Worm (Caenorhabditis elegans) whole organism, early embryonic: Measurements from ENCODE around the gene hlh-14.

Experiments used
- B0310.2 ChIP-seq: sonication (generic microtip); optimal IDR thresholded peaks from 2 replicates; lab custom pipeline; 2016; ENCODE audit warnings: mild to moderate bottlenecking, missing genetic modification characterization, missing compliant biosample characterization
- F13C5.2 ChIP-seq: sonication (generic microtip); optimal IDR thresholded peaks from 2 replicates; lab custom pipeline; 2017; ENCODE audit warnings: mild to moderate bottlenecking, missing genetic modification characterization, inconsistent platforms, missing compliant biosample characterization
- aly-1 ChIP-seq: sonication (generic microtip); optimal IDR thresholded peaks from 2 replicates; lab custom pipeline; 2016; ENCODE audit warnings: missing genetic modification characterization, missing compliant biosample characterization
- ama-1 ChIP-seq: fragments of 150-350 bp; optimal IDR thresholded peaks from 2 replicates; lab custom pipeline; 2014
- ceh-13 ChIP-seq: fragments of 200-800 bp; sonication (Bioruptor generic); optimal IDR thresholded peaks from 2 replicates; lab custom pipeline; 2018; ENCODE audit warnings: mild to moderate bottlenecking, missing genetic modification characterization, missing compliant biosample characterization
- ceh-36 ChIP-seq: sonication (generic microtip); optimal IDR thresholded peaks from 2 replicates; lab custom pipeline; 2016; ENCODE audit warnings: missing genetic modification characterization, inconsistent platforms, missing compliant biosample characterization
- ets-7 ChIP-seq: sonication (generic microtip); optimal IDR thresholded peaks from 2 replicates; lab custom pipeline; 2016; ENCODE audit warnings: missing genotype, missing genetic modification characterization, missing compliant biosample characterization
- flt-1 ChIP-seq: fragments of 200-800 bp; sonication (Bioruptor generic); IDR thresholded peaks from 2 replicates; pipeline ENCODE4 v1.3.6; 2022; ENCODE audit warnings: missing genetic modification characterization, missing compliant biosample characterization
- hmbx-1 ChIP-seq: sonication (generic microtip); optimal IDR thresholded peaks from 2 replicates; lab custom pipeline; 2016; ENCODE audit warnings: mild to moderate bottlenecking, missing genetic modification characterization, missing compliant biosample characterization
- hmg-4 ChIP-seq: fragments of 200-800 bp; sonication (Bioruptor generic); optimal IDR thresholded peaks from 2 replicates; lab custom pipeline; 2018; ENCODE audit warnings: mild to moderate bottlenecking, missing genetic modification characterization, missing compliant biosample characterization
- hnd-1 ChIP-seq: sonication (generic microtip); optimal IDR thresholded peaks from 2 replicates; lab custom pipeline; 2016; ENCODE audit warnings: missing genetic modification characterization, missing compliant biosample characterization
- pes-1 ChIP-seq: fragments of 200-800 bp; sonication (Bioruptor generic); IDR thresholded peaks from 2 replicates; pipeline ENCODE4 v1.3.6; 2022; ENCODE audit warnings: missing genetic modification reagents, missing genetic modification characterization, missing compliant biosample characterization
- scrt-1 ChIP-seq: fragments of 200-800 bp; sonication (Bioruptor generic); IDR thresholded peaks from 2 replicates; pipeline ENCODE4 v1.3.6; 2022; ENCODE audit warnings: missing genetic modification characterization, missing compliant biosample characterization
- sea-1 ChIP-seq: fragments of 200-800 bp; sonication (Bioruptor generic); conservative IDR thresholded peaks from 2 replicates; pipeline ENCODE4 v1.3.6; 2022; ENCODE audit warnings: missing genetic modification characterization, missing compliant biosample characterization
- tbx-11 ChIP-seq: fragments of 200-800 bp; sonication (Bioruptor generic); IDR thresholded peaks from 2 replicates; pipeline ENCODE4 v1.3.6; 2022; ENCODE audit warnings: missing genetic modification characterization, missing compliant biosample characterization
- tbx-37 ChIP-seq: fragments of 200-800 bp; sonication (Bioruptor generic); conservative IDR thresholded peaks from 2 replicates; pipeline ENCODE4 v1.3.6; 2022; ENCODE audit warnings: missing genetic modification reagents, missing genetic modification characterization, missing compliant biosample characterization
- tra-4 ChIP-seq: sonication (generic microtip); optimal IDR thresholded peaks from 2 replicates; lab custom pipeline; 2017; ENCODE audit warnings: missing genetic modification characterization, missing compliant biosample characterization

Gene hlh-14

ce11 chrII:5715745-5716357 is 22.8 kb downstream of the hlh-14 start, which contains the start of the genes C18A3.10 and C18A3.3:
TSS of gene C18A3.10 (minus strand) at chrII:5715845.
TSS of gene C18A3.3 (plus strand) at chrII:5716307.
- TF ChIP-seq F13C5.2 (tag; lab: Kevin White, UChicago): no peak
- no peak for TF ChIP-seq flt-1 (GFP tag; lab: Robert Waterston, UW)
- TF ChIP-seq hnd-1 (tag; lab: Kevin White, UChicago): no peak
- no peak for TF ChIP-seq ets-7
- TF ChIP-seq tbx-11: no peak
- no peak for TF ChIP-seq ama-1 (lab: Kevin White, UChicago)
- no peak for TF ChIP-seq tra-4 (tag; lab: Kevin White, UChicago)
- TF ChIP-seq B0310.2: no peak
- TF ChIP-seq ceh-36 (tag; lab: Kevin White, UChicago): no peak
- TF ChIP-seq scrt-1: no peak
- no peak for TF ChIP-seq ceh-13 (GFP tag; lab: Kevin White, UChicago)
- TF ChIP-seq tbx-37 (GFP tag; lab: Robert Waterston, UW): no peak

ce11 chrII:5714807-5715206 is 23.9 kb downstream of the hlh-14 start, which contains the start of the genes tiar-1 and lelo-4:
TSS of gene tiar-1 (minus strand) at chrII:5714823.
TSS of gene lelo-4 (plus strand) at chrII:5714924.
- TF ChIP-seq ama-1 (lab: Kevin White, UChicago) (no peak), pes-1 (GFP tag; lab: Robert Waterston, UW) (no peak), hnd-1 (tag; lab: Kevin White, UChicago) (no peak), hmg-4 (GFP tag; lab: Kevin White, UChicago) (peak; percentile 7), ceh-13 (GFP tag; lab: Kevin White, UChicago) (no peak), flt-1 (GFP tag; lab: Robert Waterston, UW) (no peak), hmbx-1 (tag; lab: Kevin White, UChicago) (no peak), tbx-11 (no peak), F13C5.2 (tag; lab: Kevin White, UChicago) (peak; percentile 29), tra-4 (tag; lab: Kevin White, UChicago) (no peak), scrt-1 (no peak), B0310.2 (no peak), sea-1 (no peak), aly-1 (tag; lab: Kevin White, UChicago) (no peak), ceh-36 (tag; lab: Kevin White, UChicago) (no peak), ets-7 (no peak), tbx-37 (GFP tag; lab: Robert Waterston, UW) (no peak)

DNA sequence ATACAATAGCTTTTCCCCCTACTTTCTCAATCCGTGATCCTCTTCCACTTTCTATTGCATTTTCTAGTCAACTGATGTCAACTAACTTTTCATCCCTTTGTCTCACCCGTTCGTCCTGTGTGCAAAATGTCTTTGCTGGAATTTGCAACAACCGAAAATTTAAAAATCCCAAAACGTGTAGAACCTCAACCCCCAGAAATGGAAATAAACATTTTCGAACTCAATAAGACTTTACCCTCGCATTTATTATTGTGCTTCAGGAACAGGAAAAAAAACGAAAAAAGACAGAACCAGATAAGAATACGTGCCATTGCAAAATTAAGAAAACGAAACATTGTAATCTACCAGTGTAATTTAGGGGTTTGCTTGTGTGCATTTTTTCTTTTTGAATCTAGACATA is 26.6 kb downstream of the hlh-14 start:
- TF ChIP-seq F13C5.2 (tag; lab: Kevin White, UChicago) (no peak), hmbx-1 (tag; lab: Kevin White, UChicago) (no peak), scrt-1 (no peak), hmg-4 (GFP tag; lab: Kevin White, UChicago) (no peak), ama-1 (lab: Kevin White, UChicago) (peak; percentile 28), tbx-11 (no peak)

DNA sequence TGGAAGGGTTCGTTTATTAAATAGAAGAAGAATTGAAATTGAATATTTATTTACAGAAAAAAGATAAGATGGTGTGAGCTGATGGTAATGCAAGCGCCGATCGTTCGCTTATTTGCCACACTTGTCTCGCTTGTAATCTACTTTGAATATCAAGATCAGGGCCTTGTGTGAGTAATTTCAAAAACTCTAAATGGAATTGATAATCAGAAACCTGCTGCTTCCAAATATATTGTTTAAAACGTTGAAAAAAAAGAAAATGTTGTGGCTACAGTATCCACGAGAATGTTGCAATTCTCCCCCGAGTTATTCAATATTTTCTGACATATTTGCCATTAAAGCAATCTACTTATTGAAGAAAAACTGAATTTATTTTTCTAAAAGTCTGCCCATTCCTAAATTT is 27.9 kb downstream of the hlh-14 start:
- TF ChIP-seq hmbx-1 (tag; lab: Kevin White, UChicago): no peak
- no peak for TF ChIP-seq ama-1 (lab: Kevin White, UChicago)
- no peak for TF ChIP-seq flt-1 (GFP tag; lab: Robert Waterston, UW)
- no peak for TF ChIP-seq ets-7
- no peak for TF ChIP-seq tra-4 (tag; lab: Kevin White, UChicago)
- no peak for TF ChIP-seq ceh-36 (tag; lab: Kevin White, UChicago)
- no peak for TF ChIP-seq F13C5.2 (tag; lab: Kevin White, UChicago)
- no peak for TF ChIP-seq pes-1 (GFP tag; lab: Robert Waterston, UW)

DNA sequence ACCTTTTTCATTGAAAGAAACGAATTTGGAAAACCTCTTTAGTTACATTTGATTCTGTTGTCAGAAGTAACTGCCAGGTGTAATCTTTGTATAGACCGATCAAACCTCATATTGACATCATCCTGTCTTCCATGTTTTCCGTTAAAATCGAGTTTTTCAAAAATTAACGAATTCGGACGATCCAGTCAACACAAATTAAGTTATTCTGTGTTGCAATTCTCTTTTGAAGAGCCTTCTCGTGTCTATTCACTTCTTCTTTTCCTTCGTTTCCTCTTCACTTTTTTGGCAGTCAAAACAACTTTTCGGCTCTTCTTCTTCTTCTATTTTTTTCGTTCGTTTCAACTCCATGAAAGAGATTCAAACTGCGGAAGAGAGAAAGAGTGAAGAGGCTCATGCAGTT is 30.5 kb downstream of the hlh-14 start:
- TF ChIP-seq pes-1 (GFP tag; lab: Robert Waterston, UW) (no peak), flt-1 (GFP tag; lab: Robert Waterston, UW) (no peak), tra-4 (tag; lab: Kevin White, UChicago) (no peak), ets-7 (no peak), hmg-4 (GFP tag; lab: Kevin White, UChicago) (no peak)

- no peak for TF ChIP-seq hmg-4 (GFP tag; lab: Kevin White, UChicago)
- TF ChIP-seq ceh-13 (GFP tag; lab: Kevin White, UChicago): no peak
- TF ChIP-seq hmbx-1 (tag; lab: Kevin White, UChicago): no peak
- TF ChIP-seq flt-1 (GFP tag; lab: Robert Waterston, UW): no peak
- no peak for TF ChIP-seq ets-7
- no peak for TF ChIP-seq tra-4 (tag; lab: Kevin White, UChicago)
- TF ChIP-seq F13C5.2 (tag; lab: Kevin White, UChicago): no peak
- no peak for TF ChIP-seq pes-1 (GFP tag; lab: Robert Waterston, UW)
- no peak for TF ChIP-seq tbx-37 (GFP tag; lab: Robert Waterston, UW)
- no peak for TF ChIP-seq scrt-1
- no peak for TF ChIP-seq B0310.2
- TF ChIP-seq aly-1 (tag; lab: Kevin White, UChicago): no peak
Observed at ce11 chrII:5707532-5707931, 31.2 kb downstream of the hlh-14 start, which contains the start of gene osta-2. TSS of gene osta-2 (plus strand) at chrII:5707691.

DNA sequence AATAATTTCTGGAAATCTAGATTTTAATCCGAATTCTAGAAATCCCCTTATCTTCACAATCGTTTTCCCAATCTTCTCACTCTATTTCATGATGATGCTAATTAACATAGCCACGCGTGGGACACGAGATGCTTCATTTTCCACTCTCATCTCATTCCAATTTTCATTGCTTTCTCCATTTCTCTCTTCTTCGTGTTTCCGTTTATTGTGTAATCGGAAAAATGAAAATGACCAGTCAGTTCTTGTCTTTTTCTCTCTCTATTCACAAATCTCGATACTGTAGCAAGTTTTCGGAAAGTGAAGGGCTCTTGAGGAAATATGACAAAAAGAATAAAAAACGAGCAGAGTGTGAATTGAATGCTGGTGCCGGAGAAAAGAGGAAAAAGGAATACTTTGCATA is 34.2 kb downstream of the hlh-14 start:
- TF ChIP-seq ama-1 (lab: Kevin White, UChicago) (no peak), F13C5.2 (tag; lab: Kevin White, UChicago) (no peak), flt-1 (GFP tag; lab: Robert Waterston, UW) (no peak), hmg-4 (GFP tag; lab: Kevin White, UChicago) (no peak), aly-1 (tag; lab: Kevin White, UChicago) (no peak), scrt-1 (no peak), hnd-1 (tag; lab: Kevin White, UChicago) (no peak)
